Worm (Caenorhabditis elegans) whole organism, L1 larva: ENCODE results near the gene flp-6.

ENCODE experiments used
- C34B4.2 ChIP-seq: sonication (generic microtip); optimal IDR thresholded peaks from 2 replicates; lab custom pipeline; 2017; ENCODE audit warnings: mild to moderate bottlenecking, missing genetic modification characterization, missing compliant biosample characterization
- Y116A8C.19 ChIP-seq: sonication (generic microtip); optimal IDR thresholded peaks from 2 replicates; lab custom pipeline; 2016; ENCODE audit warnings: missing compliant biosample characterization, missing genetic modification characterization, borderline replicate concordance
- aha-1 ChIP-seq: fragments of 150-350 bp; optimal IDR thresholded peaks from 2 replicates; lab custom pipeline; 2014; ENCODE audit warnings: missing biosample characterization, missing genetic modification characterization
- alr-1 ChIP-seq: fragments of 200-800 bp; sonication (Bioruptor generic); optimal IDR thresholded peaks from 2 replicates; lab custom pipeline; 2018; ENCODE audit warnings: borderline replicate concordance, mild to moderate bottlenecking, missing genetic modification characterization, missing compliant biosample characterization
- aly-2 ChIP-seq: fragments of 150-350 bp; optimal IDR thresholded peaks from 2 replicates; lab custom pipeline; 2014; ENCODE audit warnings: missing biosample characterization, missing genetic modification characterization
- ama-1 ChIP-seq: fragments of 150-350 bp; optimal IDR thresholded peaks from 2 replicates; lab custom pipeline; 2014
- blmp-1 ChIP-seq: fragments of 150-350 bp; optimal IDR thresholded peaks from 2 replicates; lab custom pipeline; 2014; ENCODE audit warnings: missing biosample characterization, missing genetic modification characterization
- ceh-82 ChIP-seq, 3 experiments: fragments of 150-350 bp in 1 of 3; sonication (generic microtip) in 2 of 3; optimal IDR thresholded peaks; 2 replicates each; lab custom pipeline; 2014 to 2017; ENCODE audit warnings: missing biosample characterization in 3 of 3, missing genetic modification characterization in 3 of 3
- dsc-1 ChIP-seq: sonication (generic microtip); optimal IDR thresholded peaks from 2 replicates; lab custom pipeline; 2016; ENCODE audit warnings: mild to moderate bottlenecking, missing genetic modification characterization, missing compliant biosample characterization
- efl-1 ChIP-seq, 4 experiments: fragments of 150-350 bp; optimal IDR thresholded peaks in 3 of 4; peaks in 1 of 4; 1 replicate in 1 of 4; 2 replicates in 3 of 4; lab custom pipeline; 2014; ENCODE audit warnings: missing biosample characterization in 2 of 4, missing genetic modification characterization in 2 of 4, missing genetic modification reagents in 2 of 4
- egl-27 ChIP-seq, 2 experiments: fragments of 150-350 bp in 1 of 2; sonication (generic microtip); optimal IDR thresholded peaks; 3 replicates each; lab custom pipeline; 2017 to 2018; ENCODE audit warnings: missing biosample characterization in 2 of 2, missing genetic modification characterization in 2 of 2, missing genetic modification reagents in 2 of 2
- elt-3 ChIP-seq, 6 experiments: fragments of 150-350 bp in 1 of 6; sonication (generic microtip); optimal IDR thresholded peaks; 2 replicates each; lab custom pipeline; 2017 to 2018; ENCODE audit warnings: missing biosample characterization in 6 of 6, missing genetic modification characterization in 6 of 6, inconsistent platforms in 1 of 6
- fkh-8 ChIP-seq: sonication (generic microtip); optimal IDR thresholded peaks from 2 replicates; lab custom pipeline; 2016; ENCODE audit warnings: mild to moderate bottlenecking, missing genetic modification characterization, missing compliant biosample characterization
- grh-1 ChIP-seq: fragments of 200-800 bp; sonication (Bioruptor generic); IDR thresholded peaks from 2 replicates; pipeline ENCODE4 v1.3.6; 2022; ENCODE audit warnings: missing genetic modification reagents, missing genetic modification characterization, missing compliant biosample characterization
- irx-1 ChIP-seq: sonication (generic microtip); optimal IDR thresholded peaks from 2 replicates; lab custom pipeline; 2016; ENCODE audit warnings: missing genetic modification characterization, missing compliant biosample characterization
- isw-1 ChIP-seq: fragments of 200-800 bp; sonication (Bioruptor generic); IDR thresholded peaks from 2 replicates; pipeline ENCODE4 v1.3.6; 2022; ENCODE audit warnings: missing genetic modification characterization, missing compliant biosample characterization
- lin-13 ChIP-seq: fragments of 150-350 bp; optimal IDR thresholded peaks from 2 replicates; lab custom pipeline; 2014; ENCODE audit warnings: missing biosample characterization, missing genetic modification reagents, missing genetic modification characterization
- lin-14 ChIP-seq: fragments of 200-800 bp; sonication (Bioruptor generic); optimal IDR thresholded peaks from 2 replicates; lab custom pipeline; 2018; ENCODE audit warnings: mild to moderate bottlenecking, missing genetic modification characterization, moderate library complexity, missing compliant biosample characterization
- lin-35 ChIP-seq, 2 experiments: fragments of 150-350 bp; optimal IDR thresholded peaks; 2 replicates each; lab custom pipeline; 2014; ENCODE audit warnings: missing biosample characterization in 2 of 2, missing genetic modification characterization in 2 of 2, missing genetic modification reagents in 2 of 2
- mab-9 ChIP-seq: fragments of 200-800 bp; sonication (Bioruptor generic); IDR thresholded peaks from 2 replicates; pipeline ENCODE4 v1.3.6; 2022; ENCODE audit warnings: missing genetic modification reagents, missing genetic modification characterization, missing compliant biosample characterization
- mdl-1 ChIP-seq, 2 experiments: fragments of 150-350 bp; optimal IDR thresholded peaks; 2 replicates each; lab custom pipeline; 2014 to 2017; ENCODE audit warnings: missing biosample characterization in 2 of 2, missing genetic modification characterization in 2 of 2, inconsistent platforms in 1 of 2
- nhr-237 ChIP-seq: fragments of 150-350 bp; optimal IDR thresholded peaks from 2 replicates; lab custom pipeline; 2014; ENCODE audit warnings: missing biosample characterization, missing genetic modification characterization
- nhr-47 ChIP-seq: sonication (generic microtip); optimal IDR thresholded peaks from 2 replicates; lab custom pipeline; 2016; ENCODE audit warnings: mild to moderate bottlenecking, missing genetic modification characterization, moderate library complexity, missing compliant biosample characterization
- nhr-76 ChIP-seq: sonication (generic microtip); optimal IDR thresholded peaks from 2 replicates; lab custom pipeline; 2017; ENCODE audit warnings: missing biosample characterization, missing genetic modification characterization
- nhr-77 ChIP-seq: fragments of 150-350 bp; optimal IDR thresholded peaks from 2 replicates; lab custom pipeline; 2014; ENCODE audit warnings: missing biosample characterization, missing genetic modification characterization
- nhr-85 ChIP-seq: sonication (generic microtip); peaks from one replicate; lab custom pipeline; 2016; ENCODE audit warnings: missing genetic modification characterization, inconsistent platforms, missing compliant biosample characterization
- pax-3 ChIP-seq: fragments of 200-800 bp; sonication (Bioruptor generic); optimal IDR thresholded peaks from 2 replicates; lab custom pipeline; 2018; ENCODE audit warnings: mild to moderate bottlenecking, missing genetic modification characterization, moderate library complexity, missing compliant biosample characterization
- pqm-1 ChIP-seq: sonication (generic microtip); optimal IDR thresholded peaks from 3 replicates; lab custom pipeline; 2017; ENCODE audit warnings: missing biosample characterization, missing genetic modification characterization
- skn-1 ChIP-seq: fragments of 150-350 bp; optimal IDR thresholded peaks from 2 replicates; lab custom pipeline; 2014; ENCODE audit warnings: missing biosample characterization, missing genetic modification characterization
- snu-23 ChIP-seq: sonication (generic microtip); optimal IDR thresholded peaks from 2 replicates; lab custom pipeline; 2016; ENCODE audit warnings: missing genetic modification characterization, missing compliant biosample characterization
- sox-4 ChIP-seq: sonication (generic microtip); optimal IDR thresholded peaks from 2 replicates; lab custom pipeline; 2016; ENCODE audit warnings: missing genetic modification characterization, missing compliant biosample characterization
- sptf-1 ChIP-seq: fragments of 150-350 bp; optimal IDR thresholded peaks from 2 replicates; lab custom pipeline; 2014; ENCODE audit warnings: missing biosample characterization, missing genetic modification characterization
- sup-37 ChIP-seq: fragments of 200-800 bp; sonication (Bioruptor generic); optimal IDR thresholded peaks from 2 replicates; lab custom pipeline; 2018; ENCODE audit warnings: mild to moderate bottlenecking, missing genetic modification characterization, missing compliant biosample characterization
- tbx-2 ChIP-seq: sonication (generic microtip); optimal IDR thresholded peaks from 2 replicates; lab custom pipeline; 2016; ENCODE audit warnings: missing genetic modification characterization, missing compliant biosample characterization
- tlp-1 ChIP-seq: fragments of 150-350 bp; optimal IDR thresholded peaks from 2 replicates; lab custom pipeline; 2014; ENCODE audit warnings: missing biosample characterization, missing genetic modification characterization
- unc-130 ChIP-seq: fragments of 150-350 bp; optimal IDR thresholded peaks from 2 replicates; lab custom pipeline; 2017; ENCODE audit warnings: missing biosample characterization, missing genetic modification characterization, inconsistent platforms
- unc-30 ChIP-seq: sonication (generic microtip); optimal IDR thresholded peaks from 2 replicates; lab custom pipeline; 2017; ENCODE audit warnings: missing biosample characterization, missing genetic modification characterization
- unc-62 ChIP-seq: fragments of 150-350 bp; optimal IDR thresholded peaks from 2 replicates; lab custom pipeline; 2014; ENCODE audit warnings: missing biosample characterization, missing genetic modification reagents, missing genetic modification characterization
- unc-86 ChIP-seq: sonication (generic microtip); optimal IDR thresholded peaks from 2 replicates; lab custom pipeline; 2016; ENCODE audit warnings: missing genetic modification characterization, missing compliant biosample characterization
- zip-4 ChIP-seq: fragments of 200-800 bp; sonication (Bioruptor generic); optimal IDR thresholded peaks from 2 replicates; lab custom pipeline; 2018; ENCODE audit warnings: mild to moderate bottlenecking, missing genetic modification characterization, moderate library complexity, missing compliant biosample characterization
- ztf-11 ChIP-seq, 2 experiments: sonication (generic microtip); optimal IDR thresholded peaks; 2 replicates each; lab custom pipeline; 2016 to 2017; ENCODE audit warnings: missing genetic modification characterization in 2 of 2, missing biosample characterization in 1 of 2, missing compliant biosample characterization in 1 of 2

Gene flp-6

DNA sequence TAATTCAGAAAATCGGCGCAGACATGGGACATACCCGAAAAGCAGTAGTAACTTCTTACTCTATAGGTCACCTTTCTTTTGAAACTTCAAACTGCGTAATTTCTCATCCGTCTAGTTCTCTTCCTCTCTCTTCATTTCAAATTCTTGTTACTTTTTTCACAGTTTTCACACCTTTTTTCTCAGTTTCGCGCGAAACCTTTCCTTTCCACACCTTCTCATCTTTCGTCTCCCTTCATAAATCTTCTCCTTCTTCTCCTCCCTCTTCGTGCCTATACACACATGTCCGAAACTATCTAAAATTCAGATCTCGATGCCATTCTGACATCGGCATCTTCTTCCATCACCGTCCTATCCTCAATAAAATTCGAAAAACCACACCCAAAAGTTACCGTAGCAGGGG, 28.0 kb upstream of the flp-6 start, which contains the start of gene wdr-62:
Gene wdr-62 (plus strand): TSS at position 301 of the 400 bp plus-strand sequence.
- TF ChIP-seq egl-27 (tag; optimal IDR thresholded peaks at IDR 0.05; lab: Kevin White, UChicago) = no peak
- TF ChIP-seq aly-2 (tag; lab: Kevin White, UChicago) = no peak
- no peak for TF ChIP-seq ceh-82 (tag; optimal IDR thresholded peaks at IDR 0.05; lab: Kevin White, UChicago)
- TF ChIP-seq irx-1 (tag; lab: Kevin White, UChicago) = no peak
- TF ChIP-seq nhr-77 (tag; lab: Kevin White, UChicago) = no peak
- no peak for TF ChIP-seq elt-3 (tag; optimal IDR thresholded peaks at IDR 0.05; lab: Kevin White, UChicago)
- TF ChIP-seq nhr-85 = peak; percentile 40
- TF ChIP-seq lin-13 (GFP tag; lab: Kevin White, UChicago) = no peak
- TF ChIP-seq efl-1 (optimal IDR thresholded peaks at IDR 0.05; lab: Kevin White, UChicago) = no peak
- no peak for TF ChIP-seq efl-1 (GFP tag; optimal IDR thresholded peaks at IDR 0.05 in 1 of 2; lab: Kevin White, UChicago)
- TF ChIP-seq Y116A8C.19 = no peak
- no peak for TF ChIP-seq unc-86 (tag; lab: Kevin White, UChicago)
- no peak for TF ChIP-seq sox-4 (tag; lab: Kevin White, UChicago)
- peak; percentile 33 for TF ChIP-seq lin-14 (GFP tag; lab: Kevin White, UChicago)
- TF ChIP-seq unc-30 (tag; lab: Kevin White, UChicago) = no peak
- TF ChIP-seq blmp-1 = peak; percentile 76
- TF ChIP-seq grh-1 (GFP tag; lab: Robert Waterston, UW) = no peak
- no peak for TF ChIP-seq mab-9 (GFP tag; lab: Robert Waterston, UW)

DNA sequence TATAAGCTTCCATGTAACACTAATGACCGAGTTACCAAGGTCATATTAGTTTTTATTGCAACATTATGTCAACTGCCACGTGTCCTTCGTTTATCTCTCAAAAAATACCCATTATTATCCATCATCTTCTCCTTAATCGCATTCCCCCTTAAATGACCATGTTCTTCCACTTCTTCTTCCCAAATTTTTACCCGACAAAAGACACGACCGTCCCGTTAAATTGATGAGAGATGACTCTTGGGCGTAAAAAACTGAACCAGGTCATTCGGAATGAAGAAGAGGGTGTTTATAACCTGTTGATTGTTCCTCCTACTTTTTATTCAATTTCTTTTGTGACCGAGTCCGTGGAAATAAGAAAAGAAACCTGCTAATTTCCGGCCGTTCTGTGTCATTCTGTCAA, 27.2 kb upstream of the flp-6 start:
- TF ChIP-seq blmp-1 = peak; percentile 59
- TF ChIP-seq C34B4.2 (tag; lab: Kevin White, UChicago) = no peak
- TF ChIP-seq nhr-85 = peak; percentile 80

DNA sequence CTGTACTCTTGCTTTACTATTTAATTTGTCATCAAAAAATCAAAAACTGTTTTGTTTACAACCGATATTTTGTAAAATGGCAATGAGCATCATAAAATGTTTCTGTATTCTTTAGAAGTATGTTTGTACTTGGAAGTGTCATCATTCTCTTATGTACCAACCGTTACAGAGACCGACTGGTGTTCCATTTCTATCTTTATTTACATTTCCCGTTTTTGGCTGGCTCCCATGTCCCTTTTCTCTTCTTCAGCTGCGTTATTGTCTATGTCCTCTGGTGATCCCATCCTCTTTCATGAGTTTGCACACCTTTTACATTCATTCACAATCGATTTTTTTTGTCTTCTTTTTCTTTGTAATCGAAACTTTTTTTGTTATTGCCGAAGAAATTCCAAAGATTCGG, 20.3 kb upstream of the flp-6 start:
- TF ChIP-seq skn-1 (tag; lab: Kevin White, UChicago) = no peak
- TF ChIP-seq dsc-1 (tag; lab: Kevin White, UChicago) = no peak
- TF ChIP-seq snu-23 (GFP tag; lab: Kevin White, UChicago) = no peak
- TF ChIP-seq unc-62 (GFP tag; lab: Kevin White, UChicago) = no peak
- no peak for TF ChIP-seq nhr-76
- no peak for TF ChIP-seq nhr-77 (tag; lab: Kevin White, UChicago)
- no peak for TF ChIP-seq lin-35 (GFP tag; optimal IDR thresholded peaks at IDR 0.05; lab: Kevin White, UChicago)
- no peak for TF ChIP-seq nhr-47 (tag; lab: Kevin White, UChicago)
- TF ChIP-seq Y116A8C.19 = no peak
- no peak for TF ChIP-seq zip-4 (GFP tag; lab: Kevin White, UChicago)
- no peak for TF ChIP-seq ama-1
- no peak for TF ChIP-seq isw-1 (GFP tag; lab: Robert Waterston, UW)
- TF ChIP-seq nhr-237 (tag; lab: Kevin White, UChicago) = no peak
- no peak for TF ChIP-seq sup-37 (GFP tag; lab: Kevin White, UChicago)
- TF ChIP-seq unc-130 = no peak
- TF ChIP-seq lin-13 (GFP tag; lab: Kevin White, UChicago) = no peak
- no peak for TF ChIP-seq pqm-1 (tag; lab: Kevin White, UChicago)
- TF ChIP-seq tbx-2 (tag; lab: Kevin White, UChicago) = no peak

DNA sequence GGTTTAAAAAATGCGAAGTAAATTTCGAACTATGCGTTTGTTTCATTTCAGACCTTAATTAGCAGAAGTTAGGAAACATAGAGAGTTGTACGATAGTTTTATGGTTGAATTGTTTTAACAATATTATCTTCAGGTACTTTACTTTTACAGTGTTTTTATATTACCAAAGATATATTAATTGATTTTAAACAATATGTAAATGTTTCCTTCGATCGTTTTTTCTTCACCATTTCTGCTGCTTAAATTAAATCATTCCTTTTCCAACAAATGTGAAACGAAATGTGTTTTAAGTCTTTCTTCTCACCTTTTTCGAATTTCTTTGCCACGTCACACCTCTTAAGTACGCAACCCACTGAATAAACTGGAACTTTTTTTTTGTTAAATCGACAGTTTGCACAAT, 18.4 kb upstream of the flp-6 start:
- TF ChIP-seq sptf-1 (tag; lab: Kevin White, UChicago) = no peak
- no peak for TF ChIP-seq fkh-8 (tag; lab: Kevin White, UChicago)
- no peak for TF ChIP-seq alr-1 (tag; lab: Kevin White, UChicago)
- no peak for TF ChIP-seq aha-1 (tag; lab: Kevin White, UChicago)
- no peak for TF ChIP-seq ztf-11 (tag; optimal IDR thresholded peaks at IDR 0.05; lab: Kevin White, UChicago)
- no peak for TF ChIP-seq lin-35 (GFP tag; optimal IDR thresholded peaks at IDR 0.05; lab: Kevin White, UChicago)
- no peak for TF ChIP-seq pax-3
- no peak for TF ChIP-seq isw-1 (GFP tag; lab: Robert Waterston, UW)
- TF ChIP-seq snu-23 (GFP tag; lab: Kevin White, UChicago) = no peak
- TF ChIP-seq tlp-1 (tag; lab: Kevin White, UChicago) = no peak
- TF ChIP-seq mdl-1 (tag; optimal IDR thresholded peaks at IDR 0.05; lab: Kevin White, UChicago) = no peak
